Fruit fly (Drosophila melanogaster): ENCODE results near the gene LysS.

Gene LysS

DNA sequence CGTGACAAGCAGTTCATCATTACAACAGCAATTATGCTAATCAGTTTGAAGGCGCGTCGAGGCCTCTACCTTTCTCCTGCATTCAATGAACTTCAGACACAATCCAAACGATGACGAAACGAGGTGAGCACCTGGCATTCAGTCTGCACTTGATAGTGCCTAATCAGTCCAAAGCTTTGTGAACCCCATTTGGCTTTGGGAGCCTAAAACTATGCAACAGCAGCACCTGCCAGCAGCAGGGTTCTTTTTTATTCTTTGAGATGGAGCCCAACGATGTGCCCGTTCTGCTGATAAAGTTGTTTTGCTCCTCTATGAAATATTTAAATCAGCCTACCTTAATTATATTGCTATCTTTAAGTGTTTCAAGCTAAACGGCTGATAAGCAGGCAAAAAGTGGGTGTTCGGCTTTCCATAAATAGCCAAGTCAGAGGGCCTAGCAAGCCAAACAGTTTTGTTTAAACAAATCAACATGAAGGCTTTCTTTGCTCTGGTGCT lies at the start of gene LysS:
TSS of gene LysS (plus strand) at position 445 of the 495 bp plus-strand sequence.
- TF ChIP-seq Pif1A (GFP tag; optimal IDR thresholded peaks at IDR 0.05) (no peak), CG17806 (tag; optimal IDR thresholded peaks at IDR 0.05) (no peak), rn (GFP tag; IDR thresholded peaks at IDR 0.05) (no peak), EcR (GFP tag; optimal IDR thresholded peaks at IDR 0.05) (no peak), CG9948 (tag; optimal IDR thresholded peaks at IDR 0.05) (no peak), CG8301 (tag; optimal IDR thresholded peaks at IDR 0.05) (no peak), CG10348 (GFP tag; IDR thresholded peaks at IDR 0.05) (no peak), CG32121 (GFP tag; IDR thresholded peaks at IDR 0.05) (no peak), Pif1B (GFP tag; optimal IDR thresholded peaks at IDR 0.05) (no peak)

DNA sequence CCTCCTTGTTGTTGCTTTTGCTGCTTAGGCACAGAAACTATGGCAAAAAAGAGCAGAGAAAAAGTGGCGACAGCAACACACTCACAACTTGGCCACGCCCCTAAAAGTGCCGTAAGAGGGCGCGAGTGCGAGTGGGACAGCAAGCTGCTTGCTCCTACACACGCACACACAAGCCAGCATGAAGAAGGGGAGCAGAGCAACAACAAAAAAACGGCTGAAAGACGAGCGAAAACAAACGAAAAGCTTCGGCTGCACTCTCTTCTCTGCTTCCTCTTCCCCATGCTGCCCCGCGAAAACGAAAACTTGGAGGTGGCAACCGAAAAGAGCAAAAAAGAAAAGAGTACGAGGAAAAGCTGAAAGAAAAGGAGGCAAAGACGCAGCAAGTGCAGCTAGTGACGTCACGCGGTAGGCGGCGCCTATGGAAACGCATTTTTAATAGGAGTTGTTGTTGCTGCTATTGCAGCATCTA lies 49.4 kb upstream of the LysS start:
- TF ChIP-seq CG34367 (tag; optimal IDR thresholded peaks at IDR 0.05) (peak; percentile 79), CG15710 (tag; optimal IDR thresholded peaks at IDR 0.05) (peak; percentile 71), Snoo (tag; optimal IDR thresholded peaks at IDR 0.05) (peak; percentile 30), Pif1A (GFP tag; optimal IDR thresholded peaks at IDR 0.05) (peak; percentile 49), EcR (GFP tag; optimal IDR thresholded peaks at IDR 0.05) (peak; percentile 18), CG8301 (tag; optimal IDR thresholded peaks at IDR 0.05) (peak; percentile 57), CG4496 (GFP tag; IDR thresholded peaks at IDR 0.05) (peak; percentile 82), Ets98B (GFP tag; IDR thresholded peaks at IDR 0.05) (peak; percentile 71), CG8159 (tag; optimal IDR thresholded peaks at IDR 0.05) (peak; percentile 65), gl (tag; optimal IDR thresholded peaks at IDR 0.05) (peak; percentile 84), CG9948 (tag; optimal IDR thresholded peaks at IDR 0.05) (peak; percentile 40), CG12605 (GFP tag; IDR thresholded peaks at IDR 0.05) (peak; percentile 63), fd96Ca (GFP tag; IDR thresholded peaks at IDR 0.05) (peak; percentile 80), CG14655 (GFP tag; optimal IDR thresholded peaks at IDR 0.05) (peak; percentile 72), CG13204 (GFP tag; optimal IDR thresholded peaks at IDR 0.05) (peak; percentile 70), Pif1B (GFP tag; optimal IDR thresholded peaks at IDR 0.05) (no peak), CG17806 (tag; optimal IDR thresholded peaks at IDR 0.05) (peak; percentile 35), D1 (tag; optimal IDR thresholded peaks at IDR 0.05) (no peak), rn (GFP tag; IDR thresholded peaks at IDR 0.05) (peak; percentile 48; the same call in 1 of the 2 replicates), CG10348 (GFP tag; IDR thresholded peaks at IDR 0.05) (no peak), CG32121 (GFP tag; IDR thresholded peaks at IDR 0.05) (peak; percentile 77; the same call in 1 of the 2 replicates)

DNA sequence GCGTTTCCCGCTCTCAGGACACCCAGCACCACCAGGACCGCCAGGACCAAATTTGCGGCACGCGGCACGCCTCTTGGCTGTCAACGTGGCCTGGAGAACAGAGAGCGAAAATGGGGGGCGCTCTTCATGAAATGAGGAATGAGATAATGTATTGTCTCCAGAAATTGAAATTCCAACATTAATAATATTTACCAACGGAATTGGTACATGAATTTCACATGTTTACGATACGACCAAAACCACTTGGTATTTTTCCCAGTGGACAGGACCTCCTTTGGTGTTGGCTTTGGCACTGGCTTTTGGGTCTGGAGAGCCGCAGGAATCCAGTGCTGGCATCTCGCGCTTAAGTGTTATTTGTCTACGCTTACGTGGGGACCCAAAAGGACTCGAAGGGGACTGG lies 44.1 kb upstream of the LysS start:
- TF ChIP-seq CG8159 (tag; optimal IDR thresholded peaks at IDR 0.05) = peak; percentile 12
- TF ChIP-seq CG8301 (tag; optimal IDR thresholded peaks at IDR 0.05) = no peak
- TF ChIP-seq fd96Ca (GFP tag; IDR thresholded peaks at IDR 0.05) = peak; percentile 49; the same call in 1 of the 3 replicates
- peak; percentile 46 for TF ChIP-seq CG15710 (tag; optimal IDR thresholded peaks at IDR 0.05)
- TF ChIP-seq Ets98B (GFP tag; IDR thresholded peaks at IDR 0.05) = peak; percentile 17; the same call in 1 of the 2 replicates

DNA sequence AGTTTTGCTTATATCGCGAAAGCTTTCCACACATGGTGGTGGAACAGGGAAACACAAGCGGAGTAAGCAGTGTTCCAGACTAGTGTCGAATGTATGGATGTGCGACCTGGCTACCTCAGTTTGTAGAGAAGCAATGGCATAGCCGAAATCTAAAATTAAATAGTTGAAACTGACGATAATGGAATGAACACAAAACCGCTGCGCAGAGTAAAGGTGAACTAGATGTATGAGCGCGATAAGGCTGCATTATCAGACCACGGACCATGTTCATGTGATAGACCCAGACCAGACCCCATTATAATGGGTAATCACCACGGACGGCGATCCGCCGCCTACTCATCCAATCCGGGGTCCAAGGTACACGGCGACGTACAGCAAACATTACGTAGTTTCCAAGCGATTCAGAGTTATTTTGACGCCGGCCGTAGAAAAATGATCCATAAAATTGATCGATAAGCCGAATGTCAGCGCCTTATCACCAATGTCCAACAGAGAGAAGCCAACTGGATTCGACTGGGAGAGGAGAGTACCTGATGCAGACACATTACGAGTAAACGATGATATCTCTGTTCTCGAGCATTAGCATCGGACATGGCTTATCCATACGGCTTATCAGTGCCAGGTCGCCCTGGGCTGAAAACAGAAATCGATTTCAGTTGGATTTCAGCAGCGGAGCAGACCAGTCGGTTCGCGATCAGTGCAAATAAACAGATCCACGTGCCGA lies 38.4 kb upstream of the LysS start, which contains the start of gene CG13912:
TSS of gene CG13912 (plus strand) at position 653 of the 724 bp plus-strand sequence.
- TF ChIP-seq CG15710 (tag; optimal IDR thresholded peaks at IDR 0.05) = no peak
- peak; percentile 38 for TF ChIP-seq CG13204 (GFP tag; optimal IDR thresholded peaks at IDR 0.05)
- TF ChIP-seq EcR (GFP tag; optimal IDR thresholded peaks at IDR 0.05) = peak; percentile 10
- TF ChIP-seq Ets98B (GFP tag; IDR thresholded peaks at IDR 0.05) = no peak
- no peak for TF ChIP-seq fd96Ca (GFP tag; IDR thresholded peaks at IDR 0.05)
- no peak for TF ChIP-seq CG12605 (GFP tag; IDR thresholded peaks at IDR 0.05)
- no peak for TF ChIP-seq rn (GFP tag; IDR thresholded peaks at IDR 0.05)
- no peak for TF ChIP-seq CG8301 (tag; optimal IDR thresholded peaks at IDR 0.05)
- TF ChIP-seq Snoo (tag; optimal IDR thresholded peaks at IDR 0.05) = no peak
- no peak for TF ChIP-seq CG34367 (tag; optimal IDR thresholded peaks at IDR 0.05)
- peak; percentile 64 for TF ChIP-seq gl (tag; optimal IDR thresholded peaks at IDR 0.05)
- no peak for TF ChIP-seq Pif1B (GFP tag; optimal IDR thresholded peaks at IDR 0.05)
- no peak for TF ChIP-seq CG9948 (tag; optimal IDR thresholded peaks at IDR 0.05)
- TF ChIP-seq Pif1A (GFP tag; optimal IDR thresholded peaks at IDR 0.05) = no peak
- no peak for TF ChIP-seq CG10348 (GFP tag; IDR thresholded peaks at IDR 0.05)
- no peak for TF ChIP-seq CG32121 (GFP tag; IDR thresholded peaks at IDR 0.05)
- peak; percentile 13 for TF ChIP-seq CG14655 (GFP tag; optimal IDR thresholded peaks at IDR 0.05)
- no peak for TF ChIP-seq D1 (tag; optimal IDR thresholded peaks at IDR 0.05)
- TF ChIP-seq CG17806 (tag; optimal IDR thresholded peaks at IDR 0.05) = no peak
- TF ChIP-seq CG8159 (tag; optimal IDR thresholded peaks at IDR 0.05) = no peak
- TF ChIP-seq CG4496 (GFP tag; IDR thresholded peaks at IDR 0.05) = no peak

DNA sequence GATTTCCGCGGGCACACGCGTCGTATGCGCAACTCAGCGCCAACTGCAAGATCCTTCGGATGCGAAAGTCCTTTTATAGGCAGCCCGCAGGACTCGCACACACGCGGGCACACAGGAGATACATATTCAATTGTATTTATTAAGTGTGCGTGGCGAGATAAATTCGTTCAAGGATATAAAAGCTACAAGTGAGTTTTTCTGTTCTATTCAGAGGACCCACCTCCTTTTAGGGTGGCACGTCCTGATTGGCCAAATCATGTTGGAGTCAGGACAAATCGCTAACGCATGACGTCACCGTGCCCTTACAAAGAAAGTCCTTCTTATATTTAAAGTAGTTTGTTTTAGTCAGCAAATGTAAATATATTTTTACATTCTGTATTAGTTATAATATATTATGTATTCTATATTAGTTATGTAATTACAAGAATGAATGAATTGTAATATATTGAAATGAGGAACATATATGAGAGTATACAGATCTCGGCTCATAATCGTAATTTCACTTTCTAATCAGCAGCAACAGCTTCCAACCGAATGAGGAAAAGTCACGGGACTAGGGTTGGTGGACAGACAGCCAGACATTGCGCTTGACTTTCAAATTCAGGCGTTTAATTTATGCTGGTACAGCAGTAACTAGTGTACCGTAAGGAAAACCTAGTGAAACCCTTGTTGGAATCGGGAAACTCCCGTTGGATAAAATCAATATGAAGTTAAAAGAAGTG lies 34.3 kb upstream of the LysS start, which contains the start of gene Trhn:
TSS of gene Trhn (minus strand) at position 51 of the 722 bp plus-strand sequence.
- TF ChIP-seq CG4496 (GFP tag; IDR thresholded peaks at IDR 0.05) = no peak

DNA sequence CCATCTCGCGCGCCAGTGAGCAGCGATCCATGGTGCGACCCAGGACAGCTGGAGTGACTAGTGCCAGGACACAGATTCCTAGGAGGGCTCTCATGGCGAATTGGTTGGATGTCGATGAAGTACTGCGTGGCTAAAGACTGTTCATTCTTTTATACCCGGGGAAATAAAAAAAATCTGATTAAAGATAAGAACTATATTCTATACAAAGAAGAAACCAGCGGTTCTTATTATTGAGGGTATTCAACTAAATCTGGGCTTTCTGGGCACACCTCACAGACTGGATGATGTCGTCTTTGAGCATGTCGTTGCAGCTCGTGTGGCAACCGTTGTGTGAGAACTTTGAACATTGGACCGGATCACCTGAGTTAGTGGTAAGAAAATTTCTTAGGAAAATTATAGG lies 32.3 kb upstream of the LysS start, which contains the start of gene LysX:
TSS of gene LysX (minus strand) at position 101 of the 400 bp plus-strand sequence.
- TF ChIP-seq fd96Ca (GFP tag; IDR thresholded peaks at IDR 0.05) = no peak
- no peak for TF ChIP-seq Snoo (tag; optimal IDR thresholded peaks at IDR 0.05)
- TF ChIP-seq Pif1A (GFP tag; optimal IDR thresholded peaks at IDR 0.05) = no peak
- no peak for TF ChIP-seq CG32121 (GFP tag; IDR thresholded peaks at IDR 0.05)
- no peak for TF ChIP-seq CG13204 (GFP tag; optimal IDR thresholded peaks at IDR 0.05)
- TF ChIP-seq CG17806 (tag; optimal IDR thresholded peaks at IDR 0.05) = no peak
- TF ChIP-seq gl (tag; optimal IDR thresholded peaks at IDR 0.05) = no peak
- no peak for TF ChIP-seq Ets98B (GFP tag; IDR thresholded peaks at IDR 0.05)
- TF ChIP-seq CG34367 (tag; optimal IDR thresholded peaks at IDR 0.05) = no peak
- no peak for TF ChIP-seq CG8159 (tag; optimal IDR thresholded peaks at IDR 0.05)

Data from whole organism, pupa.